Worm (Caenorhabditis elegans): ENCODE data around the gene cit-1.1.

cit-1.1 gene

DNA sequence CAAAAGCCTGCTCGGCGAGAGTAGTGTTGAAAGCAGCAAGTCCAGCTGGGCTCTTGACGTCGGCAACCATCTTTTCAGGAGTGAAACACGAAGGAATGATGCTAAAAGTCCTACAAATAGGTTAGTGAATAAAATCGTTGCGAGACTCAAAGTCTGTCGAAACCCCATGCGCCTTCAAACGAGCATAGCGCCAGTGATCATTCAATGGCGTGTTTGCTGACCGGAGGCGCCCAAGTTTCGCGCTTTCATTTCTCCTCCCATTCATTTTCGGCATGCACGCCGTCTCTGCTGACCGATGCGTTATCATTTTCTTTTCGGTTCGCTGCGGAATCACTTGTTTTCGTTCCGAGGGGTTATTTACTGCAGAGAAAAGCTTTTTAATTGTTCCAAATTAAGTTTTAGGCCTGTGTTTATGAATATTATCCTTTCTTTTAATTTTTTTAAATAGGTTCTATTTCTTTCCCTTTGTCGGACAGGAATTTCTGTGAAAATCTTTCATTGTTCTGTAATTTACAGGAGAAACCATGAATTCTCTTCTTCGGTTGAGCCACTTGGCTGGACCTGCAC, 36.3 kb downstream of the cit-1.1 start, which contains the start of the genes eef-1B.1 and aco-2 (continued):
- no peak for TF ChIP-seq nfya-1 (tag; optimal IDR thresholded peaks at IDR 0.05; ENCODE audit: borderline replicate concordance, insufficient read depth)
- TF ChIP-seq ztf-28 (GFP tag; IDR thresholded peaks at IDR 0.05) = no peak
- peak; percentile 89 for TF ChIP-seq F33H1.4 (GFP tag; IDR thresholded peaks at IDR 0.05)
- TF ChIP-seq lir-1 (GFP tag; conservative IDR thresholded peaks at IDR 0.05) = peak; percentile 42; the same call in 1 of the 2 replicates
- no peak for TF ChIP-seq chd-7 (tag; optimal IDR thresholded peaks at IDR 0.05)
- TF ChIP-seq zim-3 (tag; optimal IDR thresholded peaks at IDR 0.05) = no peak
- TF ChIP-seq tbp1 (GFP tag; optimal IDR thresholded peaks at IDR 0.05) = peak; percentile 70
- TF ChIP-seq ceh-40 (GFP tag; IDR thresholded peaks at IDR 0.05) = no peak
- TF ChIP-seq tlf-1 (GFP tag; optimal IDR thresholded peaks at IDR 0.05) = peak; percentile 78
- no peak for TF ChIP-seq F49E8.2 (tag; optimal IDR thresholded peaks at IDR 0.05; ENCODE audit: insufficient read depth)
- peak; percentile 36 for TF ChIP-seq atf-7 (tag; optimal IDR thresholded peaks at IDR 0.05)

DNA sequence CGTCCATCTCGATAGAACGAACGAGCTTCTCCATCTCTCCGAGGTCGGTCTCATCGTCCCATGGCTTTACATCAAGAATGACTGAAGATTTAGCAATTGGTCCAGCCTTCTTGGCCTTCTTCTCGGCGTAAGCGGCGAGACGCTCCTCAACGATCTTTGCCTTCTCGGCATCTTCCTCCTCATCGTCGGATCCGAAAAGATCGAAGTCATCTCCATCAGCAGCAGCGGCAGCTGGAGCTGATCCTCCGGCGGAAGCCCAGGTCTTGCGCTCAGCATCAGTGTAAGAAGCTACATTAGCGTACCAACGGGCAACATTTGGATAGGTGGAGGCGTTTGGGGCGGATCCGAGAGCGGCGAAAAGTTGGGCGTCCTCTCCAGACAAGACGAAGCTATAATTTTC, 36.9 kb downstream of the cit-1.1 start:
- TF ChIP-seq lsl-1 (GFP tag; optimal IDR thresholded peaks at IDR 0.05) (no peak), egrh-3 (GFP tag; IDR thresholded peaks at IDR 0.05) (peak; percentile 22; the same call in 1 of the 2 replicates)

DNA sequence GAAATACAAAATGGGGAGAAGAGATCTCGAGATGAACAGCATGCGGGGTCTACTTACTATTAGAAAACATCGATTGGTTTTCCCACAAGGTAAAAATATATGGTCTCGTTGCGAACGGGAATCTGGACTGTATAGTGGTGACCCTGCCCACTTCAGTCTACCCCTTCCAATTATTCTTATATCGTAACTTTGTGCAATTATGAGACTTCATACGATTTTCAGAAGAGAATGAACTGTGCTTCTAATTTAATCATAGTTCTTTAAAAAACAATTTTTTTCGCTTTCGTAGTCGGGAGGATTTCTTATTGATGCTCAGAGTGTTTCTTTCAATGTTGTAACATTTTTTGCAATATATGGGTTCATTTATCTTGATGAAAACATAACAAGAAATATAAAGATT, 37.6 kb downstream of the cit-1.1 start, which contains the start of gene F54H12.5:
TSS of gene F54H12.5 (minus strand) at position 101 of the 400 bp plus-strand sequence.
- no peak for TF ChIP-seq K11D2.4 (GFP tag; IDR thresholded peaks at IDR 0.05)
- peak; percentile 21 for TF ChIP-seq snpc-3.4 (tag; optimal IDR thresholded peaks at IDR 0.05)
- no peak for TF ChIP-seq ama-1 (optimal IDR thresholded peaks at IDR 0.05)
- peak in 1 of 2 experiments; percentile 15 for TF ChIP-seq ama-1 (GFP tag; optimal IDR thresholded peaks at IDR 0.05)
- TF ChIP-seq ekl-4 (GFP tag; IDR thresholded peaks at IDR 0.05) = 0 out of 2 replicates have a peak, but pooled peaks have one; percentile 52
- no peak for TF ChIP-seq rcor-1 (GFP tag; IDR thresholded peaks at IDR 0.05)
- TF ChIP-seq madf-3 (GFP tag; IDR thresholded peaks at IDR 0.05) = 0 out of 2 replicates have a peak, but pooled peaks have one; percentile 45
- TF ChIP-seq F49E8.2 (tag; optimal IDR thresholded peaks at IDR 0.05; ENCODE audit: insufficient read depth) = peak; percentile 10
- 0 out of 2 replicates have a peak, but pooled peaks have one; percentile 36 for TF ChIP-seq Y53G8AR.9 (GFP tag; conservative IDR thresholded peaks at IDR 0.05)
- TF ChIP-seq madf-6 (GFP tag; IDR thresholded peaks at IDR 0.05) = peak; percentile 39; the same call in 1 of the 2 replicates
- no peak for TF ChIP-seq aptf-3 (GFP tag; IDR thresholded peaks at IDR 0.05)
- TF ChIP-seq hrde-1 (tag; optimal IDR thresholded peaks at IDR 0.05; ENCODE audit: borderline replicate concordance) = peak; percentile 31
- 0 out of 2 replicates have a peak, but pooled peaks have one; percentile 48 for TF ChIP-seq Y56A3A.18 (GFP tag; IDR thresholded peaks at IDR 0.05)

DNA sequence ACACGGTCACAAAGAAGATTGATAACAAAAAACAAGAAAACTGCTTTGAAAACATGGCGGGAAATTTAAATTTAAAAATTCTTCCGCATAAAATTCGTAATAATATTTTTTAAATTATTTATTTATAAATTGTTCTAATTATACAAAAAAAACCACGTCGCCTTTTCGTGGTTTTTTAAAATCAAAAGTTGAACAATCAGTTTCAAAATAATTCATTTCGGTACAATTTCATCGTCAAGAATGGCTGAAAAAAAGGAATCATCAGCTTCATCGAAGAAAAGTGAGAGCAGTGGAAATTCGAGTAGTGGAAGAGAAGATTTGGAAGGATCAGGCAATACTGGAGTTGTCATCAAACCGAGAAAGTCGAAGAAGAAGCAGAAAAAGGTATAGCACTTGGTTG, 40.5 kb downstream of the cit-1.1 start, which contains the start of the genes F54H12.8 and F54H12.7:
TSS of gene F54H12.8 (minus strand) at position 101 of the 400 bp plus-strand sequence.
TSS of gene F54H12.7 (plus strand) at position 229 of the 400 bp plus-strand sequence.
- TF ChIP-seq ama-1 (optimal IDR thresholded peaks at IDR 0.05) = no peak
- no peak for TF ChIP-seq ama-1 (GFP tag; optimal IDR thresholded peaks at IDR 0.05)
- no peak for TF ChIP-seq hlh-12 (tag; optimal IDR thresholded peaks at IDR 0.05)
- TF ChIP-seq snpc-1.3 (tag; optimal IDR thresholded peaks at IDR 0.05; ENCODE audit: insufficient read depth) = no peak
- no peak for TF ChIP-seq snpc-1.1 (tag; optimal IDR thresholded peaks at IDR 0.05; ENCODE audit: insufficient read depth)
- TF ChIP-seq ztf-22 (GFP tag; optimal IDR thresholded peaks at IDR 0.05) = no peak
